Fruit fly (Drosophila melanogaster) whole organism, pupa: ENCODE data around the gene Rpt6.

Experiments used
- CG13204 ChIP-seq: fragments of 200-800 bp; sonication (Bioruptor generic); optimal IDR thresholded peaks from 2 replicates; lab custom pipeline; 2018; ENCODE audit warnings: missing biosample characterization, mild to moderate bottlenecking, missing genetic modification characterization, moderate library complexity
- CG17806 ChIP-seq: fragments of 200-800 bp; sonication (Bioruptor generic); optimal IDR thresholded peaks from 2 replicates; lab custom pipeline; 2018; ENCODE audit warnings: missing biosample characterization, mild to moderate bottlenecking, missing genetic modification characterization, moderate library complexity
- CG32121 ChIP-seq: fragments of 200-800 bp; sonication (Bioruptor generic); IDR thresholded peaks from 2 replicates; pipeline ENCODE4 v1.3.6; 2022; ENCODE audit warnings: missing biosample characterization, missing genetic modification characterization
- CG34367 ChIP-seq: fragments of 200-800 bp; sonication (Bioruptor generic); optimal IDR thresholded peaks from 2 replicates; lab custom pipeline; 2018; ENCODE audit warnings: missing biosample characterization, mild to moderate bottlenecking, missing genetic modification characterization
- CG9948 ChIP-seq: fragments of 200-800 bp; sonication (Bioruptor generic); optimal IDR thresholded peaks from 2 replicates; lab custom pipeline; 2018; ENCODE audit warnings: missing biosample characterization, mild to moderate bottlenecking, missing genetic modification characterization, moderate library complexity
- D1 ChIP-seq: fragments of 200-800 bp; sonication (Bioruptor generic); optimal IDR thresholded peaks from 2 replicates; lab custom pipeline; 2018; ENCODE audit warnings: missing biosample characterization, mild to moderate bottlenecking, missing genetic modification characterization, moderate library complexity
- Pif1A ChIP-seq: fragments of 200-800 bp; sonication (Bioruptor generic); optimal IDR thresholded peaks from 3 replicates; lab custom pipeline; 2016; ENCODE audit warnings: missing biosample characterization, missing genetic modification characterization
- fd96Ca ChIP-seq: fragments of 200-800 bp; sonication (Bioruptor generic); IDR thresholded peaks from 3 replicates; pipeline ENCODE4 v1.3.6; 2022; ENCODE audit warnings: missing biosample characterization, missing genetic modification characterization
- gl ChIP-seq: fragments of 200-800 bp; sonication (Bioruptor generic); optimal IDR thresholded peaks from 2 replicates; lab custom pipeline; 2018; ENCODE audit warnings: missing biosample characterization, mild to moderate bottlenecking, missing genetic modification characterization
- rn ChIP-seq: fragments of 200-800 bp; sonication (Bioruptor generic); IDR thresholded peaks from 2 replicates; pipeline ENCODE4 v1.3.6; 2022; ENCODE audit warnings: missing biosample characterization, missing genetic modification characterization

- TF ChIP-seq CG13204 (GFP tag; lab: Kevin White, UChicago) (no peak), gl (tag; lab: Kevin White, UChicago) (no peak), D1 (tag; lab: Kevin White, UChicago) (no peak), CG34367 (tag; lab: Kevin White, UChicago) (no peak), CG9948 (tag; lab: Kevin White, UChicago) (no peak), Pif1A (GFP tag; lab: Kevin White, UChicago) (no peak), fd96Ca (GFP tag; lab: Robert Waterston, UW) (no peak), rn (GFP tag; lab: Robert Waterston, UW) (no peak), CG17806 (tag; lab: Kevin White, UChicago) (no peak), CG32121 (GFP tag; lab: Robert Waterston, UW) (no peak)
Observed at dm6 chrX:21334522-21335104, 18.8 kb downstream of the Rpt6 start.
